Worm (Caenorhabditis elegans): Measurements from ENCODE around the gene ins-32.

Gene ins-32

DNA sequence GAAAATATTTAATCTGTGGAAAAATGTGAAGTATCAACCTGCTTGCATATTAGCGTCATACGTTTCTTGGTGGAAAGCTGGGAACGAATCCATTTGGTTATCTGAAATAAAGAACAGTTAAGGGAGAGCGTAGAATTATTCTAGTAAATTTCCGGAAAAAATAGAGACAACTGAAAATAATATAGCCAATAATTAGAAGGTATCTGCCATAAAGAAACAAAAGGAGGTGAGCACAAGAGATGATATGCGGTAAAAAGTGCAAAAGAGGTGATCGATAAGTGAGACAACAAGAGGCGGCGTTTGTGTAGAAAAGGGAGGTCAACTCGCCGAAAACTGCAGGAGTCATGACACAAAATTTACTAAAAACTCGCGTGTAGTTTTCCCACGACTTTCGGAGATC is 23.7 kb downstream of the ins-32 start, which contains the start of gene T24E12.11:
T24E12.11 (minus strand) TSS at position 101 of the 400 bp plus-strand sequence.
- TF ChIP-seq blmp-1 (tag; optimal IDR thresholded peaks at IDR 0.05; ENCODE audit: insufficient read depth) = no peak
- no peak for TF ChIP-seq mdl-1 (tag; optimal IDR thresholded peaks at IDR 0.05)
- TF ChIP-seq ztf-11 (tag; optimal IDR thresholded peaks at IDR 0.05) = no peak
- TF ChIP-seq ceh-82 (tag; optimal IDR thresholded peaks at IDR 0.05) = no peak
- TF ChIP-seq aly-2 (tag; optimal IDR thresholded peaks at IDR 0.05) = no peak
- no peak for TF ChIP-seq ztf-4 (tag; optimal IDR thresholded peaks at IDR 0.05)
- TF ChIP-seq nhr-25 (tag; optimal IDR thresholded peaks at IDR 0.05) = no peak
- no peak for TF ChIP-seq lin-11 (tag; optimal IDR thresholded peaks at IDR 0.05)
- no peak for TF ChIP-seq nhr-77 (tag; optimal IDR thresholded peaks at IDR 0.05)
- TF ChIP-seq sem-4 (tag; optimal IDR thresholded peaks at IDR 0.05) = no peak
- no peak for TF ChIP-seq nhr-6 (tag; optimal IDR thresholded peaks at IDR 0.05)
- TF ChIP-seq ztf-1 (GFP tag; conservative IDR thresholded peaks at IDR 0.05) = no peak
- no peak for TF ChIP-seq R02D3.7 (tag; optimal IDR thresholded peaks at IDR 0.05)
- no peak for TF ChIP-seq nhr-10 (tag; optimal IDR thresholded peaks at IDR 0.05)
- no peak for TF ChIP-seq dmd-4 (tag; optimal IDR thresholded peaks at IDR 0.05)
- no peak for TF ChIP-seq ama-1 (optimal IDR thresholded peaks at IDR 0.05)
- no peak for TF ChIP-seq unc-62 (GFP tag; optimal IDR thresholded peaks at IDR 0.05)
- TF ChIP-seq skn-1 (tag; optimal IDR thresholded peaks at IDR 0.05) = no peak

DNA sequence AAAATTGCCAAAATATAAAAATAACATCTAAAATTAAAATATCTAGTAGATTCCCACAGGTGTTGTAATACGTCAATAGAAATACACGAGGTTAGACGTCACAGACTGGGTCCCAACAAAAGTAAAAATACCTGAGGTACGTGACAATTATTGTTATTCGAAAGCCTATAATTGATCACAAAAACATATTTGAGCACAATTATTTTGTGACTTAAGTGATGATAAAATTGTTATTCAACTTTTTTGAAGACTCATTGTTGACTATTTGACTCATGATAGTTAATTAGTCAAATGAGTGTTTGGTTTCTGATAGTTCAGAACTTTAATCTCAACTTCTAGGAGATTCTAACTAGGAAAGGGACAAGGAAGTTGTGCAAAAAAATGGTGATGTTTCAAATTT is 25.3 kb downstream of the ins-32 start:
- TF ChIP-seq mab-5 (tag; optimal IDR thresholded peaks at IDR 0.05) = no peak

- no peak for TF ChIP-seq peb-1 (tag; optimal IDR thresholded peaks at IDR 0.05)
- no peak for TF ChIP-seq skn-1 (tag; optimal IDR thresholded peaks at IDR 0.05)
- no peak for TF ChIP-seq R02D3.7 (tag; optimal IDR thresholded peaks at IDR 0.05)
Observed at ce11 chrII:3775719-3776118, 27.4 kb downstream of the ins-32 start, which contains the start of gene T24E12.3. T24E12.3 (plus strand) TSS chrII:3776019.

DNA sequence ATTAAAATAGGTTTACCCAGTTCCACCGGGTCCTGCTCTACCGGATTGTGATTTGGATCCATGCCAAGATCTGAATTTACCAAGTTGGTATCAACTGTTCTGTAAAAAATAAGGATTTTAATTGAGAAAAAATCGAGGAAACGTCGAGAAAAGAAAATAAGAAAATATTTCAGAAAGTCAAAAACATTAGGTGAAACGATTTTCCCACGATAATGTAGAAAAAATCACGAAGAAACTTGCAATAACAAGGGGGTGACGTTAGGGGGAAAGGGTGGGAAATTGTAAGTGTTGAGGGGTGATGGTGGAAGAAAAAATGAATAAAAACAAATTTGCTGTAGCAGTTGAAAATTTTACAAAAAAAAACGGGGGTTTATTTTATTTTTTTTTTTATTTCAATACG is 30.0 kb downstream of the ins-32 start, which contains the start of gene T24E12.10:
T24E12.10 (minus strand) TSS at position 101 of the 400 bp plus-strand sequence.
- TF ChIP-seq Y55F3AM.14 (GFP tag; optimal IDR thresholded peaks at IDR 0.05) = no peak
- TF ChIP-seq dmd-4 (tag; optimal IDR thresholded peaks at IDR 0.05) = no peak
- TF ChIP-seq elt-3 (tag; optimal IDR thresholded peaks at IDR 0.05) = no peak
- TF ChIP-seq blmp-1 (tag; optimal IDR thresholded peaks at IDR 0.05; ENCODE audit: insufficient read depth) = no peak
- TF ChIP-seq nhr-25 (tag; optimal IDR thresholded peaks at IDR 0.05) = no peak
- no peak for TF ChIP-seq nhr-237 (tag; optimal IDR thresholded peaks at IDR 0.05)

DNA sequence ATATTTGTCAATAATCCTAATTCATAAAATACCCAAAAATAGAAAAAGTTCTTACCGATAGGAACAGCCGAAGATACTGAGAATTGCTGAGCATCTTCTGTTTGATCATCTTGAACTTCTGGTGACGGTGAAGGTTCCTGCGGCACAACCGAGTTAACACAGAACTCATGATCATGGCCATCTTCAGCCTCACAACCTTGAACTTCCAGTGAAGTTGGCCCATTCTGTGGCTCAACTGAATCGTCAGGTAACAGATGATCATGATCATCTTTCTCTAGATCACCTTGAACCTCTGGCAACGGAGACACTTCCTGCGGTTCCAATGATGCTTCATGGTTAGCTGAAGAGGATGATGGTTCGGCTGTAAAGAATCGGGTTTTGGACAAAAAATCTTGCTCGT is 31.5 kb downstream of the ins-32 start:
- no peak for TF ChIP-seq mdl-1 (tag; optimal IDR thresholded peaks at IDR 0.05)
- no peak for TF ChIP-seq nhr-21 (tag; optimal IDR thresholded peaks at IDR 0.05)
- TF ChIP-seq nhr-77 (tag; optimal IDR thresholded peaks at IDR 0.05) = no peak
- no peak for TF ChIP-seq aly-2 (tag; optimal IDR thresholded peaks at IDR 0.05)
- TF ChIP-seq ztf-11 (tag; optimal IDR thresholded peaks at IDR 0.05) = no peak
- TF ChIP-seq alr-1 (tag; optimal IDR thresholded peaks at IDR 0.05) = no peak
- no peak for TF ChIP-seq ztf-4 (tag; optimal IDR thresholded peaks at IDR 0.05)
- no peak for TF ChIP-seq unc-39 (tag; optimal IDR thresholded peaks at IDR 0.05)
- TF ChIP-seq crh-2 (tag; optimal IDR thresholded peaks at IDR 0.05) = no peak
- TF ChIP-seq fos-1 (tag; optimal IDR thresholded peaks at IDR 0.05) = no peak
- TF ChIP-seq ZK546.5 (tag; optimal IDR thresholded peaks at IDR 0.05) = no peak
- TF ChIP-seq ama-1 (optimal IDR thresholded peaks at IDR 0.05) = no peak
- TF ChIP-seq lsy-2 (tag; optimal IDR thresholded peaks at IDR 0.05) = no peak
- TF ChIP-seq mab-5 (tag; optimal IDR thresholded peaks at IDR 0.05) = no peak
- TF ChIP-seq blmp-1 (tag; optimal IDR thresholded peaks at IDR 0.05; ENCODE audit: insufficient read depth) = no peak
- no peak for TF ChIP-seq ceh-16 (tag; optimal IDR thresholded peaks at IDR 0.05)
- no peak for TF ChIP-seq nhr-11 (tag; optimal IDR thresholded peaks at IDR 0.05)
- TF ChIP-seq nhr-23 (tag; optimal IDR thresholded peaks at IDR 0.05) = no peak
- no peak for TF ChIP-seq nhr-25 (tag; optimal IDR thresholded peaks at IDR 0.05)

DNA sequence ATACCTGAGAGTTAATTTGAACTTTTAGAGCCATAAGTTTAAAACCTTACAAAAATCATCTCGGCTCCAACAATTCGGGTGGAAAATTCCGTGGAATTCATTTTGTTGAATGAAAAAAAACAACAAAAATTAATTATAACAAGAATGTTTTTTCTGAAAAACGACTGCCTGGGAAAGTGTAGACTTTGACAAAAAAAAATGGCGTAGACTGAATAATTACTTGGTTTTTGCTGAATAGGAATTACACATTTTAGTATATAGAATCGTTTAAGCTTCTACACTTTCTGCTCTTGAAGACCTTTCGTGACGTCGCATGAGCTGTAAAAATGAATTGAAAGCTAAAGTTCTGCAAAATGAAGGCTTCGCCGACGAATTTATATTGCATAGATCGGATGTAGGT is 38.6 kb downstream of the ins-32 start, which contains the start of gene srx-112:
srx-112 (minus strand) TSS at position 101 of the 400 bp plus-strand sequence.
- no peak for TF ChIP-seq mbf-1 (tag; optimal IDR thresholded peaks at IDR 0.05)
- TF ChIP-seq ceh-82 (tag; optimal IDR thresholded peaks at IDR 0.05) = no peak
- no peak for TF ChIP-seq snpc-4 (tag; optimal IDR thresholded peaks at IDR 0.05)
